Fruit fly (Drosophila melanogaster) whole organism, embryonic: ENCODE measurements around the gene Bub1.

Experiments
- CG10979 ChIP-seq: fragments of 200-800 bp; sonication (Bioruptor generic); optimal IDR thresholded peaks from 2 replicates; lab custom pipeline; 2018; ENCODE audit warnings: missing biosample characterization, mild to moderate bottlenecking, missing genetic modification characterization, moderate library complexity
- CG11085 ChIP-seq: fragments of 200-800 bp; sonication (Bioruptor generic); IDR thresholded peaks from 2 replicates; pipeline ENCODE4 v1.3.6; 2022; ENCODE audit warnings: missing biosample characterization, missing genetic modification characterization
- CG11247 ChIP-seq: fragments of 200-800 bp; sonication (Bioruptor generic); IDR thresholded peaks from 2 replicates; pipeline ENCODE4 v1.3.6; 2022; ENCODE audit warnings: missing biosample characterization, missing genetic modification characterization
- CG13287 ChIP-seq: fragments of 200-800 bp; sonication (Bioruptor generic); IDR thresholded peaks from 2 replicates; pipeline ENCODE4 v1.3.6; 2022; ENCODE audit warnings: missing biosample characterization, missing genetic modification characterization; ENCODE audit not compliant: partially characterized antibody
- CG14014 ChIP-seq: fragments of 200-800 bp; sonication (Bioruptor generic); IDR thresholded peaks from 2 replicates; pipeline ENCODE4 v1.3.6; 2022; ENCODE audit warnings: missing biosample characterization, missing genetic modification characterization
- CG3407 ChIP-seq: fragments of 200-800 bp; sonication (Bioruptor generic); optimal IDR thresholded peaks from 2 replicates; lab custom pipeline; 2018; ENCODE audit warnings: missing biosample characterization, mild to moderate bottlenecking, missing genetic modification characterization
- CG4328 ChIP-seq: fragments of 200-800 bp; sonication (Bioruptor generic); optimal IDR thresholded peaks from 3 replicates; lab custom pipeline; 2017; ENCODE audit warnings: missing biosample characterization, missing genetic modification reagents, missing genetic modification characterization
- CG6813 ChIP-seq: fragments of 200-800 bp; sonication (Bioruptor generic); optimal IDR thresholded peaks from 2 replicates; lab custom pipeline; 2017; ENCODE audit warnings: missing biosample characterization, missing genetic modification characterization, mild to moderate bottlenecking, moderate library complexity, missing genetic modification reagents
- CTCF ChIP-seq: fragments of 200-800 bp; sonication (Bioruptor generic); optimal IDR thresholded peaks from 2 replicates; lab custom pipeline; 2017; ENCODE audit warnings: missing biosample characterization, mild to moderate bottlenecking, missing genetic modification characterization, moderate library complexity
- Dek ChIP-seq: fragments of 200-800 bp; sonication (Bioruptor generic); optimal IDR thresholded peaks from 3 replicates; lab custom pipeline; 2019; ENCODE audit warnings: missing biosample characterization, mild to moderate bottlenecking, missing genetic modification characterization, moderate library complexity
- Drgx ChIP-seq: fragments of 200-800 bp; sonication (Bioruptor generic); IDR thresholded peaks from 2 replicates; pipeline ENCODE4 v1.3.6; 2022; ENCODE audit warnings: missing biosample characterization, missing genetic modification characterization
- MESR4 ChIP-seq: fragments of 200-800 bp; sonication (Bioruptor generic); optimal IDR thresholded peaks from 2 replicates; lab custom pipeline; 2018; ENCODE audit warnings: missing biosample characterization, mild to moderate bottlenecking, missing genetic modification characterization, moderate library complexity
- Nf-YC ChIP-seq: fragments of 200-800 bp; optimal IDR thresholded peaks from 3 replicates; lab custom pipeline; 2019; ENCODE audit warnings: missing biosample characterization, mild to moderate bottlenecking, missing genetic modification characterization, moderate library complexity
- Pdp1 ChIP-seq, 2 experiments: fragments of 200-800 bp; sonication (Bioruptor generic); optimal IDR thresholded peaks; 3 replicates each; lab custom pipeline; 2016; ENCODE audit warnings: missing biosample characterization in 2 of 2, missing genetic modification characterization in 2 of 2, mild to moderate bottlenecking in 1 of 2, moderate library complexity in 1 of 2
- Poxn ChIP-seq: fragments of 200-800 bp; sonication (Bioruptor generic); IDR thresholded peaks from 2 replicates; pipeline ENCODE4 v1.3.6; 2022; ENCODE audit warnings: missing biosample characterization, missing genetic modification characterization
- Rfx ChIP-seq: fragments of 200-800 bp; sonication (Bioruptor generic); IDR thresholded peaks from 2 replicates; pipeline ENCODE4 v1.3.6; 2022; ENCODE audit warnings: missing biosample characterization, missing genetic modification characterization
- abd-A ChIP-seq: fragments of 200-800 bp; sonication (Bioruptor generic); optimal IDR thresholded peaks from 3 replicates; lab custom pipeline; 2019; ENCODE audit warnings: missing biosample characterization, mild to moderate bottlenecking, missing genetic modification characterization, moderate library complexity
- fd102C ChIP-seq: fragments of 200-800 bp; sonication (Bioruptor generic); optimal IDR thresholded peaks from 2 replicates; lab custom pipeline; 2018; ENCODE audit warnings: missing biosample characterization, mild to moderate bottlenecking, missing genetic modification characterization, moderate library complexity
- jigr1 ChIP-seq: fragments of 200-800 bp; sonication (Bioruptor generic); IDR thresholded peaks from 3 replicates; pipeline ENCODE4 v1.3.6; 2022; ENCODE audit warnings: missing biosample characterization, missing genetic modification characterization
- prd ChIP-seq, 3 experiments: fragments of >200 bp in 2 of 3; fragments of 200-800 bp in 1 of 3; sonication (Bioruptor generic) in 1 of 3; optimal IDR thresholded peaks in 2 of 3; IDR thresholded peaks in 1 of 3; 2 replicates in 2 of 3; 3 replicates in 1 of 3; pipeline versions ENCODE4 v1.3.6 to Lab custom; 2017 to 2022; ENCODE audit warnings: missing biosample characterization in 1 of 3, missing genetic modification characterization in 1 of 3
- psq ChIP-seq: fragments of 200-800 bp; sonication (Bioruptor generic); optimal IDR thresholded peaks from 2 replicates; lab custom pipeline; 2017; ENCODE audit warnings: missing biosample characterization, missing genetic modification characterization
- vvl ChIP-seq: fragments of 200-800 bp; sonication (Bioruptor generic); IDR thresholded peaks from 2 replicates; pipeline ENCODE4 v1.3.6; 2022; ENCODE audit warnings: missing biosample characterization, missing genetic modification characterization

The Bub1 gene

DNA sequence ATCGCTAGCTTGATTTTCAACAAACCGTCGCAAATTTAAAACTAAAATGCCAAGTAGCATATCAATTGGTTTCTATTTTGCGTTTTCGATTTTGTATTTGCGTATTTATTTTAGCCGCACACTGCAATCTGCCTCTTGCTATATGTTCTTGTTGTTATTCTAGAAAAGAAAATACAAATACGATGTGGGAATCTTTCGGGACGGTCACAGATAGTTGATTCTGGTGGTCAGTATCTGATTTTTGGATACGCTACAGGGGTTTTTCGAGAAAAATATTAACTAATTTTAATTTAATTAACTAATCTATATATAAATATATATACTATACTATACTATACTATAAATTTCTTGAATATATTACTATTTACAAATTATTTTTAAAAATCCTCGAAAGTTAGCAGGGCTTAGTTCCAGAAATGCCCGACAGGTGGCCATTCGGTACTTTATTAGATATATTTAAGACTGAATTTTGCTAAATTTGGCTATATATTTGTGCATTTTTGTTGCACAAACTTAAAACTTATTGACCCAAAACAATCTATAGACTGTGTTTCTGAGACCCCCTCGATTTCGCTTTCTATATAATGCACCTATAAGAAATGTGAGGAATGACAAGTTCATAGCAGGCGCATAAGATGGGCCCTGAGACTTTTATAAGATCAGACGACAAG, 50.3 kb downstream of the Bub1 start, which contains the start of gene CG14022:
CG14022 (minus strand) TSS at position 51 of the 671 bp plus-strand sequence.
- no peak for TF ChIP-seq Poxn
- peak; percentile 82 for TF ChIP-seq CTCF (GFP tag; lab: Kevin White, UChicago)
- peak; percentile 85 for TF ChIP-seq CG10979

DNA sequence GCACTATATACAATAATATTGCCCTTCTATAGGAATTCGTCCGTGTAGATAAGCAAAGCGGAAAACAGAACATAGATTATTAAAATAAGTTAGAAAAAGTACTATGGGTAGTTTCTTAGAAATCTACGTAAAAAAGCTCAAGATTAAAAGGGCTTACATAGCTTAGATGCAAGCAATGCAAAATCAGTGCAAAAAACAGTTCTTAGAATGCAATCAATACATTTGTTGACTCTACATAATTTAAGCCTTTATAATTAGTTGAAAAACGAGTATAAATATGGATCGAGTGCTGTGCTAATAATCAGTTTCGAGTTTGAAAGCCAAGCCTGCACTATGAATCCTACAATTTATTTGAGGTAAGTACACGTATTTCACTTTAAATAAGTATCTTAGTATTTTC, 50.9 kb downstream of the Bub1 start, which contains the start of gene TotM:
TotM (plus strand) TSS at position 301 of the 400 bp plus-strand sequence.
- TF ChIP-seq CG14014 (GFP tag; lab: Robert Waterston, UW), result no peak
- no peak for TF ChIP-seq Nf-YC (tag; lab: Kevin White, UChicago)
- TF ChIP-seq prd (optimal IDR thresholded peaks at IDR 0.05; lab: Kevin White, UChicago), result no peak
- no peak for TF ChIP-seq prd (GFP tag; IDR thresholded peaks at IDR 0.05; lab: Robert Waterston, UW)
- TF ChIP-seq CG13287, result no peak
- no peak for TF ChIP-seq abd-A (tag; lab: Kevin White, UChicago)
- TF ChIP-seq CG11247 (GFP tag; lab: Robert Waterston, UW), result no peak
- TF ChIP-seq psq (GFP tag; lab: Kevin White, UChicago), result no peak
- no peak for TF ChIP-seq jigr1 (GFP tag; lab: Robert Waterston, UW)
- no peak for TF ChIP-seq fd102C (GFP tag; lab: Kevin White, UChicago)
- TF ChIP-seq CG4328, result no peak
- TF ChIP-seq CG6813 (GFP tag; lab: Kevin White, UChicago), result no peak

DNA sequence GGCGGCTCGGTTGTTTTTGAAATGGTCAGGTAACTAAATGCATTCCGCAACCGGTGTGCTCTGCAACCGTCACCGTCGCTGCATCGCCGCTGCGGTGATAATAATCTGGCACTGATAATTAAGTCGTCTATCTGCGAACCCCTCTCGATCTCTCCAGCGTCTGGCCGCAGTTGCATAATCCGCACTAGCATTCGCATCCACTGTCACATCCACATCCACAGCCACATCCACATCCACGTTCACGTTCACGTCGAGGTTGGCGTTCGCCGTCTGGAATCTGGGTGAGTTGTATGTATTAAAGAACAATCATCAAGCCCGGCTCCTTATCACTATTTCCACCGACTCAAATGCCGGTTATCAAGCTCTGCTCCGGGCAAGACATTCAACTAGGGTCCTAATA, 53.9 kb downstream of the Bub1 start:
- TF ChIP-seq CG11085 (GFP tag; lab: Robert Waterston, UW) (no peak), Dek (tag; lab: Kevin White, UChicago) (no peak), Rfx (0 out of 2 replicates have a peak, but pooled peaks have one; percentile 9), Drgx (GFP tag; lab: Robert Waterston, UW) (0 out of 2 replicates have a peak, but pooled peaks have one; percentile 10), abd-A (tag; lab: Kevin White, UChicago) (no peak), Pdp1 (GFP tag; optimal IDR thresholded peaks at IDR 0.05; lab: Kevin White, UChicago) (peak in 1 of 2 experiments; percentile 68), MESR4 (GFP tag; lab: Kevin White, UChicago) (no peak), vvl (GFP tag; lab: Robert Waterston, UW) (no peak), CG3407 (GFP tag; lab: Kevin White, UChicago) (no peak)
